Fruit fly (Drosophila melanogaster) whole organism: ENCODE measurements around the gene Dhod.

Experiments
- CG8478 ChIP-seq: fragments of >200 bp; optimal IDR thresholded peaks from 2 replicates; lab custom pipeline; 2018; ENCODE audit warnings: inconsistent platforms
- Dll ChIP-seq: fragments of >200 bp; optimal IDR thresholded peaks from 2 replicates; lab custom pipeline; 2017
- EcR ChIP-seq, 2 experiments: fragments of >200 bp; optimal IDR thresholded peaks; 2 replicates each; lab custom pipeline; 2017; ENCODE audit warnings: missing biosample characterization in 2 of 2, missing genetic modification characterization in 2 of 2, missing genetic modification reagents in 2 of 2
- pan ChIP-seq: fragments of >200 bp; optimal IDR thresholded peaks from 2 replicates; lab custom pipeline; 2017
- psq ChIP-seq: fragments of >200 bp; optimal IDR thresholded peaks from 2 replicates; lab custom pipeline; 2017
- usp ChIP-seq: fragments of >200 bp; optimal IDR thresholded peaks from 2 replicates; lab custom pipeline; 2017; ENCODE audit warnings: missing biosample characterization, missing genetic modification characterization, mixed read lengths

The Dhod gene

dm6 chr3R:8652731-8653130, at the start of gene Dhod, which contains the start of gene Sys1:
Gene Dhod (minus strand): TSS chr3R:8652916.
Gene Sys1 (plus strand): TSS chr3R:8652821.
- TF ChIP-seq EcR (GFP tag; optimal IDR thresholded peaks at IDR 0.05; lab: Kevin White, UChicago) = no peak
- TF ChIP-seq psq = no peak
- no peak for TF ChIP-seq pan (lab: Kevin White, UChicago)
- TF ChIP-seq Dll (lab: Kevin White, UChicago) = no peak
- no peak for TF ChIP-seq usp (GFP tag; lab: Kevin White, UChicago)
- TF ChIP-seq CG8478 (lab: Kevin White, UChicago) = no peak

- TF ChIP-seq CG8478 (lab: Kevin White, UChicago) = no peak
- TF ChIP-seq pan (lab: Kevin White, UChicago) = no peak
- TF ChIP-seq EcR (GFP tag; optimal IDR thresholded peaks at IDR 0.05; lab: Kevin White, UChicago) = no peak
- TF ChIP-seq psq = no peak
- no peak for TF ChIP-seq usp (GFP tag; lab: Kevin White, UChicago)
- no peak for TF ChIP-seq Dll (lab: Kevin White, UChicago)
Observed at dm6 chr3R:8701197-8701596, 48.5 kb upstream of the Dhod start.

- TF ChIP-seq usp (GFP tag; lab: Kevin White, UChicago) (no peak), Dll (lab: Kevin White, UChicago) (no peak), EcR (GFP tag; optimal IDR thresholded peaks at IDR 0.05; lab: Kevin White, UChicago) (no peak), CG8478 (lab: Kevin White, UChicago) (no peak), pan (lab: Kevin White, UChicago) (no peak), psq (no peak)
Observed at dm6 chr3R:8700660-8701059, 47.9 kb upstream of the Dhod start.

- TF ChIP-seq CG8478 (lab: Kevin White, UChicago) (no peak), psq (no peak), usp (GFP tag; lab: Kevin White, UChicago) (no peak), Dll (lab: Kevin White, UChicago) (no peak), EcR (GFP tag; optimal IDR thresholded peaks at IDR 0.05; lab: Kevin White, UChicago) (no peak), pan (lab: Kevin White, UChicago) (no peak)
Observed at dm6 chr3R:8699230-8699629, 46.5 kb upstream of the Dhod start.

dm6 chr3R:8697772-8698259, 45.1 kb upstream of the Dhod start, which contains the start of gene hb:
Gene hb (minus strand): TSS chr3R:8697822.
- TF ChIP-seq psq (no peak), usp (GFP tag; lab: Kevin White, UChicago) (no peak)

- no peak for TF ChIP-seq CG8478 (lab: Kevin White, UChicago)
- no peak for TF ChIP-seq psq
- no peak for TF ChIP-seq Dll (lab: Kevin White, UChicago)
- TF ChIP-seq EcR (GFP tag; optimal IDR thresholded peaks at IDR 0.05; lab: Kevin White, UChicago) = no peak
- TF ChIP-seq usp (GFP tag; lab: Kevin White, UChicago) = no peak
- no peak for TF ChIP-seq pan (lab: Kevin White, UChicago)
Observed at dm6 chr3R:8694110-8694826, 41.6 kb upstream of the Dhod start.

dm6 chr3R:8686446-8686845, 33.7 kb upstream of the Dhod start:
- TF ChIP-seq EcR (GFP tag; optimal IDR thresholded peaks at IDR 0.05; lab: Kevin White, UChicago) (no peak), Dll (lab: Kevin White, UChicago) (no peak), CG8478 (lab: Kevin White, UChicago) (no peak), psq (no peak), usp (GFP tag; lab: Kevin White, UChicago) (no peak), pan (lab: Kevin White, UChicago) (no peak)

- TF ChIP-seq CG8478 (lab: Kevin White, UChicago) (no peak), EcR (GFP tag; optimal IDR thresholded peaks at IDR 0.05; lab: Kevin White, UChicago) (no peak), psq (no peak), pan (lab: Kevin White, UChicago) (no peak), Dll (lab: Kevin White, UChicago) (no peak), usp (GFP tag; lab: Kevin White, UChicago) (no peak)
Observed at dm6 chr3R:8684328-8685177, 31.8 kb upstream of the Dhod start, which contains the start of gene CG44227. Gene CG44227 (minus strand): TSS chr3R:8685176.

- TF ChIP-seq pan (lab: Kevin White, UChicago) (no peak), EcR (GFP tag; optimal IDR thresholded peaks at IDR 0.05; lab: Kevin White, UChicago) (no peak), psq (no peak), CG8478 (lab: Kevin White, UChicago) (no peak), Dll (lab: Kevin White, UChicago) (no peak), usp (GFP tag; lab: Kevin White, UChicago) (no peak)
Observed at dm6 chr3R:8683280-8683679, 30.6 kb upstream of the Dhod start.

- TF ChIP-seq psq (no peak), usp (GFP tag; lab: Kevin White, UChicago) (no peak), CG8478 (lab: Kevin White, UChicago) (no peak), EcR (GFP tag; optimal IDR thresholded peaks at IDR 0.05; lab: Kevin White, UChicago) (no peak), pan (lab: Kevin White, UChicago) (no peak), Dll (lab: Kevin White, UChicago) (no peak)
Observed at dm6 chr3R:8680611-8681010, 27.9 kb upstream of the Dhod start.

- TF ChIP-seq Dll (lab: Kevin White, UChicago) (no peak), EcR (GFP tag; optimal IDR thresholded peaks at IDR 0.05; lab: Kevin White, UChicago) (no peak), pan (lab: Kevin White, UChicago) (no peak), psq (no peak), CG8478 (lab: Kevin White, UChicago) (no peak), usp (GFP tag; lab: Kevin White, UChicago) (no peak)
Observed at dm6 chr3R:8679934-8680333, 27.2 kb upstream of the Dhod start, which contains the start of gene CG33325. Gene CG33325 (minus strand): TSS chr3R:8680034.
